Worm (Caenorhabditis elegans) whole organism, L3 larva: Measurements from ENCODE around the gene twk-43.

Experiments
- ama-1 ChIP-seq: fragments of 150-350 bp; optimal IDR thresholded peaks from 2 replicates; lab custom pipeline; 2018
- ceh-16 ChIP-seq: sonication (generic microtip); optimal IDR thresholded peaks from 2 replicates; lab custom pipeline; 2017; ENCODE audit warnings: missing biosample characterization, missing genetic modification characterization
- ceh-28 ChIP-seq: fragments of 150-350 bp; optimal IDR thresholded peaks from 2 replicates; lab custom pipeline; 2014; ENCODE audit warnings: missing biosample characterization, missing genetic modification reagents, missing genetic modification characterization
- egl-27 ChIP-seq: sonication (generic microtip); optimal IDR thresholded peaks from 4 replicates; lab custom pipeline; 2017; ENCODE audit warnings: missing biosample characterization, missing genetic modification reagents, missing genetic modification characterization
- egl-5 ChIP-seq: fragments of 150-350 bp; optimal IDR thresholded peaks from 2 replicates; lab custom pipeline; 2017; ENCODE audit warnings: missing biosample characterization, missing genetic modification reagents, missing genetic modification characterization, inconsistent platforms
- elt-1 ChIP-seq: fragments of 150-350 bp; optimal IDR thresholded peaks from 2 replicates; lab custom pipeline; 2014; ENCODE audit warnings: missing biosample characterization, missing genetic modification characterization
- elt-2 ChIP-seq: sonication (generic microtip); optimal IDR thresholded peaks from 2 replicates; lab custom pipeline; 2016; ENCODE audit warnings: missing genetic modification reagents, mild to moderate bottlenecking, missing genetic modification characterization, missing compliant biosample characterization
- elt-3 ChIP-seq, 3 experiments: fragments of 150-350 bp in 1 of 3; sonication (generic microtip) in 2 of 3; optimal IDR thresholded peaks; 2 replicates in 2 of 3; 4 replicates in 1 of 3; lab custom pipeline; 2014 to 2017; ENCODE audit warnings: missing biosample characterization in 3 of 3, missing genetic modification characterization in 3 of 3
- eor-1 ChIP-seq, 2 experiments: fragments of 150-350 bp; optimal IDR thresholded peaks; 2 replicates each; lab custom pipeline; 2014 to 2018; ENCODE audit warnings: missing biosample characterization in 2 of 2, missing genetic modification characterization in 2 of 2
- fkh-10 ChIP-seq: sonication (generic microtip); optimal IDR thresholded peaks from 2 replicates; lab custom pipeline; 2017; ENCODE audit warnings: missing biosample characterization, missing genetic modification reagents, missing genetic modification characterization
- fkh-2 ChIP-seq: fragments of 150-350 bp; optimal IDR thresholded peaks from 2 replicates; lab custom pipeline; 2014; ENCODE audit warnings: missing biosample characterization, missing genetic modification reagents, missing genetic modification characterization
- fos-1 ChIP-seq: fragments of 150-350 bp; optimal IDR thresholded peaks from 2 replicates; lab custom pipeline; 2014; ENCODE audit warnings: missing biosample characterization, missing genetic modification characterization
- hmg-11 ChIP-seq: sonication (generic microtip); optimal IDR thresholded peaks from 2 replicates; lab custom pipeline; 2016; ENCODE audit warnings: missing genetic modification characterization, missing compliant biosample characterization
- jun-1 ChIP-seq: fragments of 150-350 bp; optimal IDR thresholded peaks from 2 replicates; lab custom pipeline; 2014; ENCODE audit warnings: missing biosample characterization, missing genetic modification reagents, missing genetic modification characterization
- lin-39 ChIP-seq: fragments of 150-350 bp; optimal IDR thresholded peaks from 2 replicates; lab custom pipeline; 2018; ENCODE audit warnings: missing biosample characterization, missing genetic modification reagents, missing genetic modification characterization
- lsy-12 ChIP-seq: sonication (generic microtip); optimal IDR thresholded peaks from 2 replicates; lab custom pipeline; 2016; ENCODE audit warnings: mild to moderate bottlenecking, missing genetic modification characterization, missing compliant biosample characterization
- mml-1 ChIP-seq: fragments of 150-350 bp; sonication (generic microtip); optimal IDR thresholded peaks from 3 replicates; lab custom pipeline; 2014; ENCODE audit warnings: missing biosample characterization, missing genetic modification characterization
- nfya-1 ChIP-seq: sonication (generic microtip); optimal IDR thresholded peaks from 2 replicates; lab custom pipeline; 2017; ENCODE audit warnings: missing genetic modification characterization, mild to moderate bottlenecking, missing compliant biosample characterization, antibody characterized with exemption, moderate library complexity; ENCODE audit not compliant: insufficient read depth
- nhr-11 ChIP-seq: fragments of 150-350 bp; optimal IDR thresholded peaks from 2 replicates; lab custom pipeline; 2014; ENCODE audit warnings: missing biosample characterization, missing genetic modification characterization
- nhr-12 ChIP-seq: fragments of 150-350 bp; optimal IDR thresholded peaks from 2 replicates; lab custom pipeline; 2014; ENCODE audit warnings: missing biosample characterization, missing genetic modification characterization
- nhr-23 ChIP-seq: fragments of 150-350 bp; optimal IDR thresholded peaks from 2 replicates; lab custom pipeline; 2014; ENCODE audit warnings: missing biosample characterization, missing genetic modification reagents, missing genetic modification characterization
- nhr-237 ChIP-seq: fragments of 150-350 bp; optimal IDR thresholded peaks from 2 replicates; lab custom pipeline; 2014; ENCODE audit warnings: missing biosample characterization, missing genetic modification characterization
- nhr-25 ChIP-seq: sonication (generic microtip); optimal IDR thresholded peaks from 2 replicates; lab custom pipeline; 2017; ENCODE audit warnings: missing biosample characterization, missing genetic modification characterization
- nhr-43 ChIP-seq: sonication (generic microtip); optimal IDR thresholded peaks from 2 replicates; lab custom pipeline; 2016; ENCODE audit warnings: mild to moderate bottlenecking, missing genetic modification characterization, missing compliant biosample characterization; ENCODE audit not compliant: poor library complexity, severe bottlenecking
- nhr-76 ChIP-seq: fragments of 150-350 bp; sonication (generic microtip); optimal IDR thresholded peaks from 5 replicates; lab custom pipeline; 2014; ENCODE audit warnings: missing biosample characterization, missing genetic modification characterization
- pha-4 ChIP-seq: fragments of 150-350 bp; optimal IDR thresholded peaks from 2 replicates; lab custom pipeline; 2014; ENCODE audit warnings: missing biosample characterization, missing genetic modification reagents, missing genetic modification characterization
- pqm-1 ChIP-seq: fragments of 150-350 bp; optimal IDR thresholded peaks from 2 replicates; lab custom pipeline; 2017; ENCODE audit warnings: missing biosample characterization, missing genetic modification characterization, inconsistent platforms
- sea-2 ChIP-seq: fragments of 150-350 bp; sonication (generic microtip); optimal IDR thresholded peaks from 4 replicates; lab custom pipeline; 2014; ENCODE audit warnings: missing biosample characterization, missing genetic modification reagents, missing genetic modification characterization
- snpc-4 ChIP-seq: fragments of 150-350 bp; optimal IDR thresholded peaks from 2 replicates; lab custom pipeline; 2014; ENCODE audit warnings: missing biosample characterization, missing genetic modification characterization
- tbx-2 ChIP-seq: sonication (generic microtip); optimal IDR thresholded peaks from 2 replicates; lab custom pipeline; 2016; ENCODE audit warnings: mild to moderate bottlenecking, missing genetic modification characterization, missing compliant biosample characterization

The twk-43 gene

ce11 chrV:13389454-13389853 lies 43.4 kb downstream of the twk-43 start (continued):
- TF ChIP-seq nfya-1 (peak; percentile 8), mml-1 (tag; lab: Kevin White, UChicago) (no peak)

- TF ChIP-seq nhr-237 (tag; lab: Kevin White, UChicago) = no peak
- no peak for TF ChIP-seq nhr-76
- peak; percentile 26 for TF ChIP-seq nhr-43
- peak; percentile 63 for TF ChIP-seq nhr-25
- no peak for TF ChIP-seq nhr-11 (tag; lab: Kevin White, UChicago)
- TF ChIP-seq lin-39 (tag; lab: Kevin White, UChicago) = no peak
- TF ChIP-seq nfya-1 = peak; percentile 56
- TF ChIP-seq, all 47 proteins: peak for 3
These were observed 44.9 kb downstream of the twk-43 start for ce11 chrV:13390936-13391335.

- TF ChIP-seq elt-1 (tag; lab: Kevin White, UChicago) (no peak), sea-2 (GFP tag; lab: Kevin White, UChicago) (no peak), nhr-23 (peak; percentile 51), ceh-16 (tag; lab: Kevin White, UChicago) (no peak), ceh-28 (tag; lab: Kevin White, UChicago) (no peak), fkh-10 (GFP tag; lab: Kevin White, UChicago) (peak; percentile 26), eor-1 (tag; optimal IDR thresholded peaks at IDR 0.05; lab: Kevin White, UChicago) (no peak), fkh-2 (tag; lab: Kevin White, UChicago) (no peak), nhr-43 (peak; percentile 45), lin-39 (tag; lab: Kevin White, UChicago) (peak; percentile 36), lsy-12 (tag; lab: Kevin White, UChicago) (no peak), elt-3 (tag; optimal IDR thresholded peaks at IDR 0.05; lab: Kevin White, UChicago) (no peak), nhr-12 (tag; lab: Kevin White, UChicago) (no peak), jun-1 (tag; lab: Kevin White, UChicago) (peak; percentile 1), ama-1 (lab: Kevin White, UChicago) (peak; percentile 54), pqm-1 (no peak), fos-1 (tag; lab: Kevin White, UChicago) (no peak), pha-4 (no peak), nhr-25 (peak; percentile 69)
These were observed 45.5 kb downstream of the twk-43 start, which contains the start of gene somi-1 for ce11 chrV:13391378-13392258. TSS of gene somi-1 (minus strand) at chrV:13391395.

ce11 chrV:13393333-13393803 lies 47.3 kb downstream of the twk-43 start:
- TF ChIP-seq lin-39 (tag; lab: Kevin White, UChicago) = peak; percentile 17
- peak; percentile 45 for TF ChIP-seq nfya-1
- peak; percentile 2 for TF ChIP-seq ceh-28 (tag; lab: Kevin White, UChicago)
- TF ChIP-seq lsy-12 (tag; lab: Kevin White, UChicago) = peak; percentile 8
- no peak for TF ChIP-seq elt-2 (tag; lab: Kevin White, UChicago)
- peak; percentile 33 for TF ChIP-seq nhr-23

ce11 chrV:13394968-13395367 lies 48.9 kb downstream of the twk-43 start:
- TF ChIP-seq snpc-4 (tag; lab: Kevin White, UChicago) (no peak), egl-27 (tag; lab: Kevin White, UChicago) (no peak), tbx-2 (tag; lab: Kevin White, UChicago) (no peak), lsy-12 (tag; lab: Kevin White, UChicago) (no peak), nhr-25 (no peak)

ce11 chrV:13396426-13396825 lies 50.3 kb downstream of the twk-43 start:
- TF ChIP-seq nfya-1 (peak; percentile 38), pha-4 (no peak), lin-39 (tag; lab: Kevin White, UChicago) (peak; percentile 21), lsy-12 (tag; lab: Kevin White, UChicago) (no peak), hmg-11 (tag; lab: Kevin White, UChicago) (peak; percentile 30), fos-1 (tag; lab: Kevin White, UChicago) (no peak), nhr-76 (no peak), nhr-43 (no peak), egl-5 (tag; lab: Kevin White, UChicago) (no peak)
